Worm (Caenorhabditis elegans) whole organism, midembryonic: ENCODE results near the gene F46B6.12.

Experiments used
- T22C8.4 ChIP-seq: fragments of 200-800 bp; sonication (Bioruptor generic); IDR thresholded peaks from 2 replicates; pipeline ENCODE4 v1.3.6; 2022; ENCODE audit warnings: missing genetic modification characterization, missing compliant biosample characterization
- cog-1 ChIP-seq: sonication (generic microtip); optimal IDR thresholded peaks from 2 replicates; lab custom pipeline; 2016; ENCODE audit warnings: missing genetic modification characterization, missing compliant biosample characterization
- flt-1 ChIP-seq: fragments of 200-800 bp; sonication (Bioruptor generic); IDR thresholded peaks from 2 replicates; pipeline ENCODE4 v1.3.6; 2022; ENCODE audit warnings: missing genetic modification characterization, missing compliant biosample characterization
- ref-1 ChIP-seq: fragments of 200-800 bp; sonication (Bioruptor generic); conservative IDR thresholded peaks from 2 replicates; pipeline ENCODE4 v1.3.6; 2022; ENCODE audit warnings: missing genetic modification reagents, missing genetic modification characterization, missing compliant biosample characterization
- ztf-23 ChIP-seq: fragments of 200-800 bp; sonication (Bioruptor generic); IDR thresholded peaks from 2 replicates; pipeline ENCODE4 v1.3.6; 2022; ENCODE audit warnings: missing genetic modification reagents, missing genetic modification characterization, missing compliant biosample characterization
- ztf-29 ChIP-seq: fragments of 200-800 bp; sonication (Bioruptor generic); IDR thresholded peaks from 2 replicates; pipeline ENCODE4 v1.3.6; 2022; ENCODE audit warnings: missing genetic modification reagents, missing genetic modification characterization, missing compliant biosample characterization

DNA sequence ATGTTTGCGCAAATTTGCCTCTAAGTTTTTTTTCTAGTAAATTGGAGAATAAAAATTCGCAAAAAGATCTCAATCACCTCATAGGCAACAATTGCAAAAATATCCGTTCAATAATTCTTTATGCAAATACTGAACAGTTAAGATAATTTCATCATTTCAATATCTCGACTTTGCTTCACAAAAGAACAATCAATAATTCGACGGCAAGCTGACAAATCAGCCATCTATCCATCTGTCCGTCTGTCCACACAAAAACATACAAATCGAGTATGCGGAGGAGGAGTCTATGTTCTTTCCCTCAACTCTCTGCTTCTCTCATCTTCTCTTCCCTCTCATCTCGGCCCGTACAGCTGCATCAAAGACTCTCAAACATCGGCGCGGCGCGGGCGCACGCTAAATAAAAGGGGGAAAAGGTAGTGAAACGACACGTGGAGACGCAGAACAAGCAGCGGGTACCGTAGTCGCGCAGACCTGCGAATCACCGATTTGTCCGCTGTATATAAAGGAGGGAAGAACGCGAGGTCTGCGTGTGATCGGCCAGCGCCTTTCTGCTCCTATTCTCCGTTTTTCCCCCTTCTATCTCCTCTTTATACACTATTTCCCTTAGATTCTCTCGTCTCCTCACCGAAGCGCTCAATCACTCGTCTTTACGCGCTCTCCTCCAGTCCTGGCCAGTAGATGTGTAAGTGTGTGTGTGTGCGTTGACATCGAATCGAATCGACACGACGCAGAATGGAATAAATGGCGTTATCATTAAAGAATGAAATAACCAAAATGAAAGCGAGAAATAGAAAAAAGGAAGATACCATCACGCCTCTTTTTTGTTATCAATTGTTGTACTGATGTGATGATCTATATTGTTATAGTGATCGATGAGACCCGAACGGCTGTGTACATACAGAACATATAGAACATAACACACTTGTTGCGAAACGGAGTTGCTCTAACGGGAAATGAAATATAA is 44.6 kb downstream of the F46B6.12 start:
- peak; percentile 97 for TF ChIP-seq cog-1 (tag; lab: Kevin White, UChicago)
- peak; percentile 77 for TF ChIP-seq flt-1 (GFP tag; lab: Robert Waterston, UW)
- peak; percentile 73; the same call in 1 of the 2 replicates for TF ChIP-seq ztf-23 (GFP tag; lab: Robert Waterston, UW)
- TF ChIP-seq T22C8.4 (GFP tag; lab: Robert Waterston, UW) = peak; percentile 63; the same call in 1 of the 2 replicates
- TF ChIP-seq ztf-29 (GFP tag; lab: Robert Waterston, UW) = no peak
- TF ChIP-seq ref-1 (GFP tag; lab: Robert Waterston, UW) = 0 out of 2 replicates have a peak, but pooled peaks have one; percentile 27
